Worm (Caenorhabditis elegans): ENCODE measurements around the gene srv-19.
A peak's percentile ranks its signal among the peaks of the same experiment; 100 is the strongest.

The srv-19 gene

DNA sequence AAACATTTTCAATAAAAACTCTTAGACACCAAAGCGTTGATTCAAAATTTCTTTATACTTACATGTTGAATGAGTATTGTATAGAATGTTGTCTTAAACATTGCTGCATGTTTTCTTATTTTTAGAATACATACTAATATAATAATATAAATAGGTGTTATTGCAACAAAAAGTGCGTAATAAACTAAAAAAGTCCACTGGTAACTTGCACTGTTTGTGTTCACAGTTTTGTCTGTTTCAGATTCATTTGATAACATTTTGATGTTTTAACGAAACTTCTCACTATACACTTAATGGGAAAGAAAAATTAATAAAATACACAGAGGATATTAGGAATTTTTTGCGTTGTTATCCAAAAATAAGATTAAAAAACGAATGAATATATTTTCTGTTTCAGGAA, at the start of gene srv-19:
Gene srv-19 (minus strand): TSS at position 101 of the 400 bp plus-strand sequence.
- no peak for TF ChIP-seq blmp-1 (tag; optimal IDR thresholded peaks at IDR 0.05)
- no peak for TF ChIP-seq nhr-2 (tag; optimal IDR thresholded peaks at IDR 0.05)
- no peak for TF ChIP-seq nhr-237 (tag; optimal IDR thresholded peaks at IDR 0.05)
- TF ChIP-seq pha-4 (tag; optimal IDR thresholded peaks at IDR 0.05): no peak
- TF ChIP-seq M03D4.4 (tag; optimal IDR thresholded peaks at IDR 0.05): no peak
- TF ChIP-seq flh-1 (GFP tag; optimal IDR thresholded peaks at IDR 0.05): no peak
- no peak for TF ChIP-seq tbx-8 (GFP tag; optimal IDR thresholded peaks at IDR 0.05)
- TF ChIP-seq ham-2 (GFP tag; optimal IDR thresholded peaks at IDR 0.05): no peak
- TF ChIP-seq ceh-39 (tag; optimal IDR thresholded peaks at IDR 0.05): no peak
- TF ChIP-seq unc-62 (GFP tag; optimal IDR thresholded peaks at IDR 0.05): no peak
- no peak for TF ChIP-seq cnd-1 (tag; optimal IDR thresholded peaks at IDR 0.05)
- TF ChIP-seq lin-32 (GFP tag; optimal IDR thresholded peaks at IDR 0.05): no peak
- no peak for TF ChIP-seq lin-13 (tag; optimal IDR thresholded peaks at IDR 0.05)
- TF ChIP-seq mep-1 (tag; optimal IDR thresholded peaks at IDR 0.05): no peak

ce11 chrIV:5923112-5923511, 49.4 kb upstream of the srv-19 start:
- peak; percentile 63 for TF ChIP-seq unc-62 (GFP tag; optimal IDR thresholded peaks at IDR 0.05)
- no peak for TF ChIP-seq ceh-83 (GFP tag; optimal IDR thresholded peaks at IDR 0.05)

ce11 chrIV:5917026-5917425, 43.3 kb upstream of the srv-19 start, which contains the start of gene dhhc-13:
dhhc-13 (plus strand) TSS chrIV:5917326.
- TF ChIP-seq ces-1 (GFP tag; optimal IDR thresholded peaks at IDR 0.05) (no peak), ham-2 (GFP tag; optimal IDR thresholded peaks at IDR 0.05) (no peak), sem-2 (GFP tag; optimal IDR thresholded peaks at IDR 0.05) (no peak), elt-3 (tag; optimal IDR thresholded peaks at IDR 0.05) (no peak), drap-1 (GFP tag; optimal IDR thresholded peaks at IDR 0.05) (no peak), ceh-43 (GFP tag; optimal IDR thresholded peaks at IDR 0.05) (no peak), nhr-12 (tag; optimal IDR thresholded peaks at IDR 0.05) (no peak), blmp-1 (tag; optimal IDR thresholded peaks at IDR 0.05) (no peak), bed-3 (GFP tag; optimal IDR thresholded peaks at IDR 0.05) (no peak), ceh-83 (GFP tag; optimal IDR thresholded peaks at IDR 0.05) (no peak), elt-1 (tag; optimal IDR thresholded peaks at IDR 0.05; ENCODE audit: borderline replicate concordance, insufficient read depth) (no peak)

ce11 chrIV:5915152-5915551, 41.4 kb upstream of the srv-19 start:
- TF ChIP-seq ces-1 (GFP tag; optimal IDR thresholded peaks at IDR 0.05): peak; percentile 76
- no peak for TF ChIP-seq ceh-39 (tag; optimal IDR thresholded peaks at IDR 0.05)

- TF ChIP-seq nhr-12 (tag; optimal IDR thresholded peaks at IDR 0.05) (no peak), ham-2 (GFP tag; optimal IDR thresholded peaks at IDR 0.05) (no peak), ceh-43 (GFP tag; optimal IDR thresholded peaks at IDR 0.05) (no peak), tbx-8 (GFP tag; optimal IDR thresholded peaks at IDR 0.05) (no peak), lsy-2 (tag; optimal IDR thresholded peaks at IDR 0.05) (no peak), sem-2 (GFP tag; optimal IDR thresholded peaks at IDR 0.05) (no peak), snpc-4 (tag; optimal IDR thresholded peaks at IDR 0.05) (no peak), cnd-1 (tag; optimal IDR thresholded peaks at IDR 0.05) (no peak), mab-5 (tag; optimal IDR thresholded peaks at IDR 0.05) (no peak), unc-62 (GFP tag; optimal IDR thresholded peaks at IDR 0.05) (no peak), blmp-1 (tag; optimal IDR thresholded peaks at IDR 0.05) (no peak)
These were observed 29.6 kb upstream of the srv-19 start, which contains the start of gene H04M03.12 for ce11 chrIV:5903305-5903778. H04M03.12 (minus strand) TSS chrIV:5903355.

DNA sequence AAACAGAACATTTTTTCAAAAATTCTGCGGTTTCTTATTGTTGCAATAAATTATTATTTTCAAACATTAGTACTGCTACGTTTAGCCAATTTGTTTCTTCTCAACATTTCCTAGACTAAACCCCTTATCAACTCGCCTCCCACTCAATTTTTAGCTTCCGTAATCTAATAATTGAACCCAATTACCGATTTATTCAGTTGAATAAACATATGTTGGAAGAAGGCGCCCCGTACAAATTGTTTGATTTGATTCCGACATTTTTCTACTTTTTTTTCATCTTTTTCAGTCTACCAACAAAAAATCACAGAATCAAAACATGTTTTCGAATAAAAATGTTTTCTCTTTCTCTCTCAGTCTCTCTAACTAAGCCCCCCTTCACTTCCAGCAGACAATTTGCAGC, 29.0 kb upstream of the srv-19 start:
- no peak for TF ChIP-seq blmp-1 (tag; optimal IDR thresholded peaks at IDR 0.05)
- peak; percentile 66 for TF ChIP-seq ces-1 (GFP tag; optimal IDR thresholded peaks at IDR 0.05)

DNA sequence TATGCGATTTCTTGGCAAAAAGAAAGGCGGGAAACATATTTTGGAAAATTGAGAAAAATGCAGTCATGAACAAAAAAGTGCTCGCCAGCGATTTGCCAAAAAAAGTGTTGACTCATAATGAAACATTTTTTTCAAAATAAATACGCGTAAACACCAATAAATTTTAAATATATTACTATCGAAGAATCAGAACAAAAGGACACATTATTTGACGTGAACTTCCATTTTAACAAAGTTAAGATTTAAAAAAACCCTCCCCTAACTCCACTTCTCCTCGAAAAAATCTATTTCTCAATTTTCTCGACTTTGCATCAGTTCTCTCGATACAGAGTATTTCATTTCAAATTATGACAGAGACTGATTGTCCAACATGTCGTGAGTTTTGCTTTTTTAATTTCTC, 22.6 kb upstream of the srv-19 start, which contains the start of gene pck-3:
Gene pck-3 (plus strand): TSS at position 301 of the 400 bp plus-strand sequence.
- TF ChIP-seq nhr-28 (tag; optimal IDR thresholded peaks at IDR 0.05): no peak
- no peak for TF ChIP-seq mep-1 (tag; optimal IDR thresholded peaks at IDR 0.05)
- TF ChIP-seq unc-120 (tag; optimal IDR thresholded peaks at IDR 0.05; ENCODE audit: poor library complexity, severe bottlenecking): no peak
- no peak for TF ChIP-seq nhr-2 (tag; optimal IDR thresholded peaks at IDR 0.05)
- TF ChIP-seq snpc-4 (tag; optimal IDR thresholded peaks at IDR 0.05): no peak
- TF ChIP-seq drap-1 (GFP tag; optimal IDR thresholded peaks at IDR 0.05): no peak
- no peak for TF ChIP-seq mab-5 (tag; optimal IDR thresholded peaks at IDR 0.05)
- no peak for TF ChIP-seq lin-13 (tag; optimal IDR thresholded peaks at IDR 0.05)
- TF ChIP-seq M03D4.4 (tag; optimal IDR thresholded peaks at IDR 0.05): no peak
- TF ChIP-seq pha-4 (tag; optimal IDR thresholded peaks at IDR 0.05): no peak
- no peak for TF ChIP-seq bed-3 (GFP tag; optimal IDR thresholded peaks at IDR 0.05)
- TF ChIP-seq nhr-76 (tag; optimal IDR thresholded peaks at IDR 0.05): no peak
